Fruit fly (Drosophila melanogaster): ENCODE data around the gene CG4884.

Gene CG4884

DNA sequence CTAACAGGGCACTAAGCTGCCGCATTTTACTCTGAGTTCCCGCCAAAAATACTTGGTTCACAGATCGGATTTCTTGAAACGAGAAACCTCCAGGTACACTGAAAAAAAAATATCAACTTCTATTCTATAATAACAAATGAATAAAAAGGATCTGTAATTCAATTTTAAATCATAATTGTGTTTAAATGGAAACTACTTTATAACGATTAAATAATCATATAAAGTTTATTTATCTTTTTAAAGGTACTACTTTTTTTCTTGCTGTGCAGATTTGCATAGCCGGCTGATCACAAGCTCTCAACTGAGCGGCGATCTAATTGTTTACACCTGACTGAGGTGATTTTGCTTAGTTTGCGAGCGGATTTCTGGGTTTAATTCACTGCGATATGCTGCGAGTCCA lies 28.3 kb upstream of the CG4884 start (continued):
- no peak for TF ChIP-seq HLH4C (GFP tag; IDR thresholded peaks at IDR 0.05; ENCODE audit: partially characterized antibody)
- TF ChIP-seq CG12942 (GFP tag; optimal IDR thresholded peaks at IDR 0.05), result peak; percentile 21
- TF ChIP-seq Gug (GFP tag; IDR thresholded peaks at IDR 0.05), result no peak
- TF ChIP-seq Hmr (GFP tag; optimal IDR thresholded peaks at IDR 0.05), result peak; percentile 69
- TF ChIP-seq ash1 (GFP tag; optimal IDR thresholded peaks at IDR 0.05), result no peak
- TF ChIP-seq CG8944 (GFP tag; optimal IDR thresholded peaks at IDR 0.05), result no peak
- TF ChIP-seq CG12769 (tag; optimal IDR thresholded peaks at IDR 0.05), result no peak
- no peak for TF ChIP-seq CG7745 (tag; optimal IDR thresholded peaks at IDR 0.05)
- no peak for TF ChIP-seq chn (GFP tag; optimal IDR thresholded peaks at IDR 0.05)
- TF ChIP-seq E2f1 (GFP tag; IDR thresholded peaks at IDR 0.05), result peak; percentile 77
- TF ChIP-seq CG34224 (GFP tag; IDR thresholded peaks at IDR 0.05; ENCODE audit: partially characterized antibody), result no peak
- no peak for TF ChIP-seq kah (GFP tag; optimal IDR thresholded peaks at IDR 0.05)
- no peak for TF ChIP-seq BEAF-32 (GFP tag; optimal IDR thresholded peaks at IDR 0.05)
- peak; percentile 25 for TF ChIP-seq twi (tag; optimal IDR thresholded peaks at IDR 0.05)
- TF ChIP-seq CG32767 (GFP tag; IDR thresholded peaks at IDR 0.05), result peak; percentile 49; the same call in 1 of the 2 replicates
- peak; percentile 56 for TF ChIP-seq CG10209 (GFP tag; optimal IDR thresholded peaks at IDR 0.05)
- TF ChIP-seq crp (GFP tag; optimal IDR thresholded peaks at IDR 0.05), result peak in 1 of 2 experiments; percentile 1
- no peak for TF ChIP-seq inv (GFP tag; IDR thresholded peaks at IDR 0.05; ENCODE audit: partially characterized antibody)
- peak; percentile 34 for TF ChIP-seq caup (GFP tag; optimal IDR thresholded peaks at IDR 0.05; ENCODE audit: severe bottlenecking)
- no peak for TF ChIP-seq HmgD (GFP tag; optimal IDR thresholded peaks at IDR 0.05)
- TF ChIP-seq btn (GFP tag; optimal IDR thresholded peaks at IDR 0.05), result no peak
- no peak for TF ChIP-seq CG12071 (GFP tag; optimal IDR thresholded peaks at IDR 0.05)
- no peak for TF ChIP-seq mam (GFP tag; optimal IDR thresholded peaks at IDR 0.05)
- no peak for TF ChIP-seq grn (GFP tag; optimal IDR thresholded peaks at IDR 0.05)
- no peak for TF ChIP-seq CG9797 (GFP tag; optimal IDR thresholded peaks at IDR 0.05)
- peak; percentile 65 for TF ChIP-seq ind (GFP tag; optimal IDR thresholded peaks at IDR 0.05)
- TF ChIP-seq eve (GFP tag; optimal IDR thresholded peaks at IDR 0.05), result peak in 1 of 2 experiments; percentile 76
- TF ChIP-seq aop (GFP tag; IDR thresholded peaks at IDR 0.05), result no peak
- TF ChIP-seq CG12219 (GFP tag; optimal IDR thresholded peaks at IDR 0.05), result no peak
- peak; percentile 62 for TF ChIP-seq CG12104 (GFP tag; optimal IDR thresholded peaks at IDR 0.05)
- no peak for TF ChIP-seq CG13296 (GFP tag; optimal IDR thresholded peaks at IDR 0.05)
- no peak for TF ChIP-seq zen (tag; optimal IDR thresholded peaks at IDR 0.05)
- TF ChIP-seq ab (GFP tag; optimal IDR thresholded peaks at IDR 0.05), result no peak
- TF ChIP-seq vvl (GFP tag; IDR thresholded peaks at IDR 0.05), result peak; percentile 73
- TF ChIP-seq CG6854 (GFP tag; optimal IDR thresholded peaks at IDR 0.05), result no peak
- TF ChIP-seq CG10543 (GFP tag; optimal IDR thresholded peaks at IDR 0.05), result no peak
- TF ChIP-seq CG11723 (GFP tag; optimal IDR thresholded peaks at IDR 0.05), result no peak
- TF ChIP-seq cg (GFP tag; optimal IDR thresholded peaks at IDR 0.05), result no peak
- TF ChIP-seq TFAM (GFP tag; optimal IDR thresholded peaks at IDR 0.05), result no peak
- no peak for TF ChIP-seq psq (GFP tag; optimal IDR thresholded peaks at IDR 0.05)
- no peak for TF ChIP-seq disco-r (GFP tag; optimal IDR thresholded peaks at IDR 0.05)
- peak; percentile 53; the same call in 1 of the 2 replicates for TF ChIP-seq Poxn (GFP tag; IDR thresholded peaks at IDR 0.05)
- peak; percentile 69; the same call in 2 of the 3 replicates for TF ChIP-seq so (GFP tag; IDR thresholded peaks at IDR 0.05)
- TF ChIP-seq H15 (GFP tag; IDR thresholded peaks at IDR 0.05), result peak; percentile 46; the same call in 1 of the 3 replicates
- no peak for TF ChIP-seq Dref (GFP tag; IDR thresholded peaks at IDR 0.05)
- TF ChIP-seq Nf-YC (tag; optimal IDR thresholded peaks at IDR 0.05), result peak; percentile 17
- TF ChIP-seq pum (GFP tag; optimal IDR thresholded peaks at IDR 0.05), result no peak
- TF ChIP-seq Atf6 (GFP tag; IDR thresholded peaks at IDR 0.05), result peak; percentile 88
- TF ChIP-seq CG14050 (GFP tag; IDR thresholded peaks at IDR 0.05), result no peak; the same call in 2 of the 3 replicates
- TF ChIP-seq ftz-f1 (GFP tag; optimal IDR thresholded peaks at IDR 0.05), result no peak
- TF ChIP-seq YL-1 (GFP tag; optimal IDR thresholded peaks at IDR 0.05), result no peak
